Worm (Caenorhabditis elegans) whole organism, midembryonic: ENCODE measurements around the gene ife-4.
A peak's percentile ranks its signal among the peaks of the same experiment; 100 is the strongest.

Experiments used
- flt-1 ChIP-seq: fragments of 200-800 bp; sonication (Bioruptor generic); IDR thresholded peaks from 2 replicates; pipeline ENCODE4 v1.3.6; 2022; ENCODE audit warnings: missing genetic modification characterization, missing compliant biosample characterization
- med-1 ChIP-seq: sonication (generic microtip); optimal IDR thresholded peaks from 2 replicates; lab custom pipeline; 2017; ENCODE audit warnings: missing genetic modification characterization, mild to moderate bottlenecking, missing compliant biosample characterization, antibody characterized with exemption, missing genetic modification reagents; ENCODE audit not compliant: insufficient read depth
- ztf-23 ChIP-seq: fragments of 200-800 bp; sonication (Bioruptor generic); IDR thresholded peaks from 2 replicates; pipeline ENCODE4 v1.3.6; 2022; ENCODE audit warnings: missing genetic modification reagents, missing genetic modification characterization, missing compliant biosample characterization
- ztf-29 ChIP-seq: fragments of 200-800 bp; sonication (Bioruptor generic); IDR thresholded peaks from 2 replicates; pipeline ENCODE4 v1.3.6; 2022; ENCODE audit warnings: missing genetic modification reagents, missing genetic modification characterization, missing compliant biosample characterization

- TF ChIP-seq ztf-23 (GFP tag; lab: Robert Waterston, UW) (no peak), flt-1 (0 out of 2 replicates have a peak, but pooled peaks have one; percentile 54), med-1 (GFP tag; lab: Kevin White, UChicago) (no peak), ztf-29 (GFP tag; lab: Robert Waterston, UW) (no peak)
Observed at ce11 chrX:1120326-1120725, 16.3 kb downstream of the ife-4 start.
